Worm (Caenorhabditis elegans) whole organism, L3 larva: Measurements from ENCODE around the gene Y42A5A.1.

Experiments
- aly-2 ChIP-seq: fragments of 150-350 bp; optimal IDR thresholded peaks from 2 replicates; lab custom pipeline; 2014; ENCODE audit warnings: missing biosample characterization, missing genetic modification characterization
- ama-1 ChIP-seq: fragments of 150-350 bp; optimal IDR thresholded peaks from 2 replicates; lab custom pipeline; 2018
- jun-1 ChIP-seq: fragments of 150-350 bp; optimal IDR thresholded peaks from 2 replicates; lab custom pipeline; 2014; ENCODE audit warnings: missing biosample characterization, missing genetic modification reagents, missing genetic modification characterization
- lin-15B ChIP-seq: fragments of 150-350 bp; optimal IDR thresholded peaks from 2 replicates; lab custom pipeline; 2014; ENCODE audit warnings: missing biosample characterization, missing genetic modification characterization
- mdl-1 ChIP-seq: fragments of 150-350 bp; optimal IDR thresholded peaks from 2 replicates; lab custom pipeline; 2014; ENCODE audit warnings: missing biosample characterization, missing genetic modification characterization
- snpc-4 ChIP-seq: fragments of 150-350 bp; optimal IDR thresholded peaks from 2 replicates; lab custom pipeline; 2014; ENCODE audit warnings: missing biosample characterization, missing genetic modification characterization
- unc-62 ChIP-seq: fragments of 150-350 bp; sonication (generic microtip); optimal IDR thresholded peaks from 4 replicates; lab custom pipeline; 2014; ENCODE audit warnings: missing biosample characterization, missing genetic modification reagents, missing genetic modification characterization

ce11 chrV:11053827-11054226 is 33.9 kb upstream of the Y42A5A.1 start, which contains the start of gene T04C12.7:
- TF ChIP-seq unc-62, result no peak
- no peak for TF ChIP-seq aly-2 (tag; lab: Kevin White, UChicago)
- TF ChIP-seq snpc-4 (tag; lab: Kevin White, UChicago), result no peak
- no peak for TF ChIP-seq ama-1
- no peak for TF ChIP-seq jun-1 (tag; lab: Kevin White, UChicago)
- no peak for TF ChIP-seq lin-15B
- no peak for TF ChIP-seq mdl-1 (tag; lab: Kevin White, UChicago)
